Fruit fly (Drosophila melanogaster) whole organism, embryonic: ENCODE data around the gene CG11842.

Experiments
- Antp ChIP-seq: fragments of 200-800 bp; sonication (Bioruptor generic); optimal IDR thresholded peaks from 3 replicates; lab custom pipeline; 2016; ENCODE audit warnings: missing biosample characterization, missing genetic modification characterization
- BtbVII ChIP-seq: fragments of 200-800 bp; sonication (Bioruptor generic); optimal IDR thresholded peaks from 3 replicates; lab custom pipeline; 2017; ENCODE audit warnings: missing biosample characterization, mild to moderate bottlenecking, missing genetic modification characterization
- CG12236 ChIP-seq: fragments of 200-800 bp; sonication (Bioruptor generic); optimal IDR thresholded peaks from 2 replicates; lab custom pipeline; 2016; ENCODE audit warnings: missing biosample characterization, missing genetic modification characterization
- CG17328 ChIP-seq: fragments of 200-800 bp; sonication (Bioruptor generic); IDR thresholded peaks from 2 replicates; pipeline ENCODE4 v1.3.6; 2022; ENCODE audit warnings: missing biosample characterization, missing genetic modification characterization
- CG3838 ChIP-seq: fragments of 200-800 bp; sonication (Bioruptor generic); optimal IDR thresholded peaks from 3 replicates; lab custom pipeline; 2016; ENCODE audit warnings: missing biosample characterization, missing genetic modification characterization
- CG4360 ChIP-seq: fragments of 200-800 bp; sonication (Bioruptor generic); IDR thresholded peaks from 2 replicates; pipeline ENCODE4 v1.3.6; 2022; ENCODE audit warnings: missing biosample characterization, missing genetic modification characterization
- CG7372 ChIP-seq: fragments of 200-800 bp; sonication (Bioruptor generic); IDR thresholded peaks from 2 replicates; pipeline ENCODE4 v1.3.6; 2022; ENCODE audit warnings: missing biosample characterization, missing genetic modification characterization
- CG7839 ChIP-seq: fragments of 200-800 bp; sonication (Bioruptor generic); optimal IDR thresholded peaks from 3 replicates; lab custom pipeline; 2018; ENCODE audit warnings: missing biosample characterization, mild to moderate bottlenecking, missing genetic modification characterization, moderate library complexity
- Dfd ChIP-seq, 2 experiments: fragments of >200 bp; optimal IDR thresholded peaks; 2 replicates each; lab custom pipeline; 2017; ENCODE audit warnings: missing biosample characterization in 2 of 2, missing genetic modification characterization in 2 of 2
- Drgx ChIP-seq: fragments of 200-800 bp; sonication (Bioruptor generic); IDR thresholded peaks from 2 replicates; pipeline ENCODE4 v1.3.6; 2022; ENCODE audit warnings: missing biosample characterization, missing genetic modification characterization
- Ets65A ChIP-seq: fragments of 200-800 bp; sonication (Bioruptor generic); peaks from one replicate; lab custom pipeline; 2016; ENCODE audit warnings: missing biosample characterization, missing genetic modification characterization
- Max ChIP-seq: fragments of 200-800 bp; sonication (Bioruptor generic); optimal IDR thresholded peaks from 2 replicates; lab custom pipeline; 2016; ENCODE audit warnings: missing biosample characterization, mild to moderate bottlenecking, missing genetic modification characterization
- Med ChIP-seq: fragments of 200-800 bp; sonication (Bioruptor generic); peaks from one replicate; lab custom pipeline; 2016; ENCODE audit warnings: missing biosample characterization, missing genetic modification characterization, mild to moderate bottlenecking, inconsistent platforms, moderate library complexity
- Oli ChIP-seq: fragments of 200-800 bp; sonication (Bioruptor generic); optimal IDR thresholded peaks from 2 replicates; lab custom pipeline; 2018; ENCODE audit warnings: missing biosample characterization, mild to moderate bottlenecking, missing genetic modification characterization, moderate library complexity
- Pdp1 ChIP-seq, 2 experiments: fragments of 200-800 bp; sonication (Bioruptor generic); optimal IDR thresholded peaks; 3 replicates each; lab custom pipeline; 2016; ENCODE audit warnings: missing biosample characterization in 2 of 2, missing genetic modification characterization in 2 of 2, mild to moderate bottlenecking in 1 of 2, moderate library complexity in 1 of 2
- Ptx1 ChIP-seq: fragments of 200-800 bp; sonication (Bioruptor generic); IDR thresholded peaks from 2 replicates; pipeline ENCODE4 v1.3.6; 2022; ENCODE audit warnings: missing biosample characterization, missing genetic modification characterization
- Vsx1 ChIP-seq: fragments of 200-800 bp; sonication (Bioruptor generic); optimal IDR thresholded peaks from 2 replicates; lab custom pipeline; 2017; ENCODE audit warnings: missing biosample characterization, mild to moderate bottlenecking, missing genetic modification characterization, missing genetic modification reagents
- aop ChIP-seq: fragments of 200-800 bp; sonication (Bioruptor generic); IDR thresholded peaks from 2 replicates; pipeline ENCODE4 v1.3.6; 2022; ENCODE audit warnings: missing biosample characterization, missing genetic modification characterization
- bcd ChIP-seq: fragments of 200-800 bp; sonication (Bioruptor generic); optimal IDR thresholded peaks from 2 replicates; lab custom pipeline; 2017; ENCODE audit warnings: missing biosample characterization, mild to moderate bottlenecking, missing genetic modification characterization
- bsh ChIP-seq, 2 experiments: fragments of 200-800 bp; sonication (Bioruptor generic); optimal IDR thresholded peaks; 2 replicates each; lab custom pipeline; 2017 to 2018; ENCODE audit warnings: mild to moderate bottlenecking in 2 of 2, missing biosample characterization in 2 of 2, missing genetic modification characterization in 2 of 2, moderate library complexity in 1 of 2
- chif ChIP-seq, 2 experiments: fragments of 200-800 bp; sonication (Bioruptor generic); optimal IDR thresholded peaks; 3 replicates each; lab custom pipeline; 2016; ENCODE audit warnings: missing biosample characterization in 2 of 2, missing genetic modification characterization in 2 of 2
- fu2 ChIP-seq: fragments of 200-800 bp; sonication (Bioruptor generic); optimal IDR thresholded peaks from 2 replicates; lab custom pipeline; 2016; ENCODE audit warnings: missing biosample characterization, missing genetic modification characterization
- hb ChIP-seq: fragments of 200-800 bp; sonication (Bioruptor generic); IDR thresholded peaks from 3 replicates; pipeline ENCODE4 v1.3.6; 2022; ENCODE audit warnings: missing biosample characterization, missing genetic modification characterization; ENCODE audit not compliant: partially characterized antibody
- lbe ChIP-seq: fragments of 200-800 bp; sonication (Bioruptor generic); optimal IDR thresholded peaks from 2 replicates; lab custom pipeline; 2016; ENCODE audit warnings: missing biosample characterization, mild to moderate bottlenecking, missing genetic modification characterization
- slou ChIP-seq: fragments of 200-800 bp; sonication (Bioruptor generic); optimal IDR thresholded peaks from 3 replicates; lab custom pipeline; 2016; ENCODE audit warnings: missing biosample characterization, missing genetic modification characterization
- twi ChIP-seq: fragments of 200-800 bp; optimal IDR thresholded peaks from 2 replicates; lab custom pipeline; 2019; ENCODE audit warnings: missing biosample characterization, mild to moderate bottlenecking, missing genetic modification characterization, moderate library complexity
- wek ChIP-seq: fragments of 200-800 bp; sonication (Bioruptor generic); optimal IDR thresholded peaks from 3 replicates; lab custom pipeline; 2018; ENCODE audit warnings: missing biosample characterization, mild to moderate bottlenecking, missing genetic modification characterization, moderate library complexity

CG11842 gene

dm6 chr3R:29094152-29094551 is 41.7 kb downstream of the CG11842 start (continued):
- no peak for TF ChIP-seq aop (GFP tag; lab: Robert Waterston, UW)
- TF ChIP-seq Oli (tag; lab: Kevin White, UChicago), result peak; percentile 18
- TF ChIP-seq bcd (GFP tag; lab: Kevin White, UChicago), result no peak
- TF ChIP-seq wek (GFP tag; lab: Kevin White, UChicago), result no peak
- 0 out of 2 replicates have a peak, but pooled peaks have one; percentile 19 for TF ChIP-seq Ptx1 (GFP tag; lab: Robert Waterston, UW)
- no peak for TF ChIP-seq BtbVII
- TF ChIP-seq CG7839 (tag; lab: Kevin White, UChicago), result no peak
- TF ChIP-seq Pdp1 (GFP tag; optimal IDR thresholded peaks at IDR 0.05; lab: Kevin White, UChicago), result no peak
- TF ChIP-seq chif (GFP tag; optimal IDR thresholded peaks at IDR 0.05; lab: Kevin White, UChicago), result no peak
- no peak for TF ChIP-seq fu2 (GFP tag; lab: Kevin White, UChicago)
- TF ChIP-seq Antp, result peak; percentile 16

dm6 chr3R:29095525-29095924 is 43.0 kb downstream of the CG11842 start:
- peak; percentile 54 for TF ChIP-seq Ets65A (GFP tag; lab: Kevin White, UChicago)
- TF ChIP-seq twi (tag; lab: Kevin White, UChicago), result no peak

dm6 chr3R:29096009-29096443 is 43.5 kb downstream of the CG11842 start:
- TF ChIP-seq CG7372 (GFP tag; lab: Robert Waterston, UW) (no peak), Vsx1 (GFP tag; lab: Kevin White, UChicago) (no peak), lbe (peak; percentile 56), Drgx (GFP tag; lab: Robert Waterston, UW) (0 out of 2 replicates have a peak, but pooled peaks have one; percentile 10), Max (no peak), slou (GFP tag; lab: Kevin White, UChicago) (no peak), bsh (GFP tag; optimal IDR thresholded peaks at IDR 0.05; lab: Kevin White, UChicago) (peak in 1 of 2 experiments; percentile 49), CG12236 (GFP tag; lab: Kevin White, UChicago) (no peak), CG3838 (GFP tag; lab: Kevin White, UChicago) (no peak)
- TF ChIP-seq, all 482 proteins: peak for 3

- peak; percentile 60 for TF ChIP-seq Med (GFP tag; lab: Kevin White, UChicago)
- TF ChIP-seq hb, result no peak
These were observed 45.5 kb downstream of the CG11842 start for dm6 chr3R:29098022-29098421.

- no peak for TF ChIP-seq CG17328 (GFP tag; lab: Robert Waterston, UW)
- TF ChIP-seq Dfd (GFP tag; optimal IDR thresholded peaks at IDR 0.05; lab: Kevin White, UChicago), result peak in 1 of 2 experiments; percentile 66
- 0 out of 2 replicates have a peak, but pooled peaks have one; percentile 35 for TF ChIP-seq CG4360
- TF ChIP-seq, all 482 proteins: peak for 2
These were observed 50.7 kb downstream of the CG11842 start for dm6 chr3R:29103227-29103626.
